Worm (Caenorhabditis elegans): ENCODE results near the gene B0524.6.
A peak's percentile ranks its signal among the peaks of the same experiment; 100 is the strongest.

B0524.6 gene

DNA sequence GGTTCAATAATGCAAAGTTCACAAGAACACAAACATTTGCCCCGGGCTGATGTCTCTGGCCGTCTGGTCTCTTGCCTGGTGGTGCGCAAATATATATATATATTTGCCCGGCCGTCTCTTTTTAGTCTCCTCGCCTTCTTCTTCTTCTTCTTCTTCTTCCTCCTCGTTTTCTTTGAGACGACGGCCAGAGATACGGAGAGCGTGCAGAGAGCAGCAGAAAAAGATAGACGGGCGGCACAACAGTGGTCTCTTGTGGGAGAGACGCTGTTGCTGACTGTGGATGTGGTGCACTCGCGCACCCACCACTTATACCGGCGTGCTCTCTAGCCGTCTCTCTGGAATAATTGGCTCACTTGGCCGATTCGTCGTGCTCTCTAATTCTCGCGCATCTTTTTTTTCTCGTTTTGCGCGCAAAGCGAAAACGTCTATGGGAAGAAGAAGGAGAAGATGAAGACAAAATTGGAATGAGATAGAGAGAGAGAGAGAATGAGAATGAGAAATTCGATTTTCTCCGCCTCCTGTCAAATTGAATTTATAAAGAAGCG, 15.8 kb upstream of the B0524.6 start (continued):
- TF ChIP-seq ama-1 (optimal IDR thresholded peaks at IDR 0.05): no peak
- TF ChIP-seq grh-1 (GFP tag; IDR thresholded peaks at IDR 0.05): peak; percentile 97
- TF ChIP-seq efl-1 (optimal IDR thresholded peaks at IDR 0.05): peak; percentile 82 to 86
- TF ChIP-seq efl-1 (GFP tag; optimal IDR thresholded peaks at IDR 0.05 in 1 of 2): peak; percentile 57 to 97
- TF ChIP-seq alr-1 (tag; optimal IDR thresholded peaks at IDR 0.05; ENCODE audit: borderline replicate concordance): no peak
- peak; percentile 29 for TF ChIP-seq nhr-76 (tag; optimal IDR thresholded peaks at IDR 0.05)
- TF ChIP-seq C04F5.9 (tag; optimal IDR thresholded peaks at IDR 0.05): peak; percentile 77
- TF ChIP-seq tlp-1 (tag; optimal IDR thresholded peaks at IDR 0.05): no peak
- TF ChIP-seq rnt-1 (tag; optimal IDR thresholded peaks at IDR 0.05): peak; percentile 91
- TF ChIP-seq mdl-1 (tag; optimal IDR thresholded peaks at IDR 0.05): peak; percentile 71 to 91
- peak; percentile 96 for TF ChIP-seq jun-1 (tag; optimal IDR thresholded peaks at IDR 0.05)
- peak; percentile 84 for TF ChIP-seq ceh-63 (GFP tag; optimal IDR thresholded peaks at IDR 0.05)
- no peak for TF ChIP-seq nhr-84 (tag; optimal IDR thresholded peaks at IDR 0.05)
- TF ChIP-seq lin-13 (GFP tag; optimal IDR thresholded peaks at IDR 0.05): peak; percentile 78
- peak; percentile 84 for TF ChIP-seq nhr-77 (tag; optimal IDR thresholded peaks at IDR 0.05)
- peak; percentile 91 for TF ChIP-seq nhr-11 (tag; optimal IDR thresholded peaks at IDR 0.05)
- no peak for TF ChIP-seq hlh-4 (tag; optimal IDR thresholded peaks at IDR 0.05)
- peak; percentile 97 for TF ChIP-seq ces-1 (GFP tag; optimal IDR thresholded peaks at IDR 0.05)
- TF ChIP-seq C34B4.2 (tag; optimal IDR thresholded peaks at IDR 0.05): peak; percentile 76
- TF ChIP-seq lsy-2 (tag; optimal IDR thresholded peaks at IDR 0.05): peak; percentile 86 to 90
- TF ChIP-seq unc-86 (tag; optimal IDR thresholded peaks at IDR 0.05): peak; percentile 100
- TF ChIP-seq sox-4 (tag; optimal IDR thresholded peaks at IDR 0.05): peak; percentile 95
- peak; percentile 99 for TF ChIP-seq nhr-47 (tag; optimal IDR thresholded peaks at IDR 0.05)
- peak; percentile 81 for TF ChIP-seq isw-1 (GFP tag; IDR thresholded peaks at IDR 0.05)
- peak; percentile 98 for TF ChIP-seq irx-1 (tag; optimal IDR thresholded peaks at IDR 0.05)
- peak; percentile 69 to 85 for TF ChIP-seq lin-35 (GFP tag; optimal IDR thresholded peaks at IDR 0.05)
- TF ChIP-seq unc-130 (tag; optimal IDR thresholded peaks at IDR 0.05): peak; percentile 48
- TF ChIP-seq nhr-28 (tag; optimal IDR thresholded peaks at IDR 0.05): no peak
- TF ChIP-seq egl-13 (tag; optimal IDR thresholded peaks at IDR 0.05): peak; percentile 99
- peak; percentile 100 for TF ChIP-seq nhr-20 (tag; optimal IDR thresholded peaks at IDR 0.05)
- peak; percentile 93 for TF ChIP-seq aha-1 (tag; optimal IDR thresholded peaks at IDR 0.05)
- peak; percentile 44 to 94 for TF ChIP-seq ztf-11 (tag; optimal IDR thresholded peaks at IDR 0.05)
- peak; percentile 96 for TF ChIP-seq fkh-10 (GFP tag; optimal IDR thresholded peaks at IDR 0.05)
- TF ChIP-seq fkh-8 (tag; optimal IDR thresholded peaks at IDR 0.05): peak; percentile 99
- TF ChIP-seq lin-15B (tag; optimal IDR thresholded peaks at IDR 0.05): no peak
- TF ChIP-seq fos-1 (tag; optimal IDR thresholded peaks at IDR 0.05): peak; percentile 80
- no peak for TF ChIP-seq hlh-17 (GFP tag; optimal IDR thresholded peaks at IDR 0.05; ENCODE audit: borderline replicate concordance)
- no peak for TF ChIP-seq ets-5 (GFP tag; IDR thresholded peaks at IDR 0.05)
- TF ChIP-seq dpl-1 (GFP tag; optimal IDR thresholded peaks at IDR 0.05): peak; percentile 53 to 72 (median 68)
- peak; percentile 81 for TF ChIP-seq snpc-4 (tag; optimal IDR thresholded peaks at IDR 0.05)
- peak; percentile 80 for TF ChIP-seq aly-2 (tag; optimal IDR thresholded peaks at IDR 0.05)
- peak; percentile 87 for TF ChIP-seq zip-4 (GFP tag; optimal IDR thresholded peaks at IDR 0.05)
- TF ChIP-seq lin-39 (tag; optimal IDR thresholded peaks at IDR 0.05): peak; percentile 86
- peak; percentile 89 for TF ChIP-seq ztf-4 (tag; optimal IDR thresholded peaks at IDR 0.05)
- peak; percentile 86 for TF ChIP-seq fkh-4 (tag; optimal IDR thresholded peaks at IDR 0.05; ENCODE audit: borderline replicate concordance)
- peak; percentile 63 for TF ChIP-seq C16A3.4 (tag; optimal IDR thresholded peaks at IDR 0.05)
- TF ChIP-seq tbx-2 (tag; optimal IDR thresholded peaks at IDR 0.05): peak; percentile 100
- peak; percentile 94 for TF ChIP-seq vab-15 (tag; optimal IDR thresholded peaks at IDR 0.05)
- no peak for TF ChIP-seq unc-30 (tag; optimal IDR thresholded peaks at IDR 0.05)
- peak; percentile 91 for TF ChIP-seq ceh-88 (GFP tag; IDR thresholded peaks at IDR 0.05)
- peak; percentile 97 for TF ChIP-seq pax-3 (tag; optimal IDR thresholded peaks at IDR 0.05)
- peak; percentile 100 for TF ChIP-seq nhr-71 (tag; optimal IDR thresholded peaks at IDR 0.05)
- peak; percentile 100 for TF ChIP-seq nhr-85 (tag)

Data from whole organism, L1 larva.